Worm (Caenorhabditis elegans): ENCODE results near the gene ZK1058.3.

DNA sequence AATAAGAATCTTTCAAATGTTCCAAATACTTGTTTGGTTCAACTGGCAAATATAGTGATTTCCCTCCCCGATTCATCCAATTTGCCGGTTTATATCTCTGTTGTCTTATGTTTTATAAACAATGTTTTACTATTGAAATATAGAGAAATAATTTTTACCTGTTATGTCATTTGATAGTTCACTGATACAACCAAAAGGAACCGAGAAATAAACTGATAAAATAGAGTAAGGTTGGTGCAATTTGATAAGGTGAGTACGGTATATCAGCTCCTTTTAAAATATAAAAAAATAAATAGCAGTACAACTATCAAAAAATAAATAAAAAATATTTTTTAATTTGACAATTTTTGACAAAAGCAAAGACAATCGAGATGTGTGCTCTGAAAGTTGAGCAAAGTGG, 8.1 kb downstream of the ZK1058.3 start:
- no peak for TF ChIP-seq snpc-4 (tag; optimal IDR thresholded peaks at IDR 0.05)
- TF ChIP-seq unc-62 (GFP tag; optimal IDR thresholded peaks at IDR 0.05) = no peak
- TF ChIP-seq mep-1 (tag; optimal IDR thresholded peaks at IDR 0.05) = no peak
- TF ChIP-seq elt-3 (tag; optimal IDR thresholded peaks at IDR 0.05) = no peak
- TF ChIP-seq unc-39 (tag; optimal IDR thresholded peaks at IDR 0.05) = no peak
- TF ChIP-seq ham-2 (GFP tag; optimal IDR thresholded peaks at IDR 0.05) = no peak
- TF ChIP-seq sptf-1 (tag; optimal IDR thresholded peaks at IDR 0.05) = no peak
- no peak for TF ChIP-seq nhr-237 (tag; optimal IDR thresholded peaks at IDR 0.05)
- TF ChIP-seq pha-4 (tag; optimal IDR thresholded peaks at IDR 0.05) = no peak
- TF ChIP-seq lin-13 (tag; optimal IDR thresholded peaks at IDR 0.05) = no peak
